Worm (Caenorhabditis elegans) whole organism, L1 larva: ENCODE measurements around the gene cpr-9.

Experiments used
- C04F5.9 ChIP-seq: sonication (generic microtip); optimal IDR thresholded peaks from 2 replicates; lab custom pipeline; 2016; ENCODE audit warnings: missing genetic modification characterization, missing compliant biosample characterization
- F16B12.6 ChIP-seq: fragments of 150-350 bp; optimal IDR thresholded peaks from 2 replicates; lab custom pipeline; 2014; ENCODE audit warnings: missing biosample characterization, missing genetic modification characterization
- aly-2 ChIP-seq: fragments of 150-350 bp; optimal IDR thresholded peaks from 2 replicates; lab custom pipeline; 2014; ENCODE audit warnings: missing biosample characterization, missing genetic modification characterization
- ama-1 ChIP-seq: fragments of 150-350 bp; optimal IDR thresholded peaks from 2 replicates; lab custom pipeline; 2014
- ceh-8 ChIP-seq: fragments of 200-800 bp; sonication (Bioruptor generic); optimal IDR thresholded peaks from 2 replicates; lab custom pipeline; 2018; ENCODE audit warnings: mild to moderate bottlenecking, missing genetic modification characterization, moderate library complexity, missing compliant biosample characterization
- ceh-82 ChIP-seq, 3 experiments: fragments of 150-350 bp in 1 of 3; sonication (generic microtip) in 2 of 3; optimal IDR thresholded peaks; 2 replicates each; lab custom pipeline; 2014 to 2017; ENCODE audit warnings: missing biosample characterization in 3 of 3, missing genetic modification characterization in 3 of 3
- efl-1 ChIP-seq, 4 experiments: fragments of 150-350 bp; optimal IDR thresholded peaks in 3 of 4; peaks in 1 of 4; 1 replicate in 1 of 4; 2 replicates in 3 of 4; lab custom pipeline; 2014; ENCODE audit warnings: missing biosample characterization in 2 of 4, missing genetic modification characterization in 2 of 4, missing genetic modification reagents in 2 of 4
- elt-2 ChIP-seq: sonication (generic microtip); optimal IDR thresholded peaks from 2 replicates; lab custom pipeline; 2016; ENCODE audit warnings: missing genetic modification characterization, mild to moderate bottlenecking, inconsistent platforms, missing compliant biosample characterization, missing genetic modification reagents
- fkh-10 ChIP-seq: sonication (generic microtip); optimal IDR thresholded peaks from 2 replicates; lab custom pipeline; 2017; ENCODE audit warnings: missing biosample characterization, missing genetic modification reagents, missing genetic modification characterization
- fkh-4 ChIP-seq: sonication (generic microtip); optimal IDR thresholded peaks from 2 replicates; lab custom pipeline; 2016; ENCODE audit warnings: missing compliant biosample characterization, missing genetic modification characterization, borderline replicate concordance
- fos-1 ChIP-seq: fragments of 150-350 bp; optimal IDR thresholded peaks from 2 replicates; lab custom pipeline; 2014; ENCODE audit warnings: missing biosample characterization, missing genetic modification characterization
- grh-1 ChIP-seq: fragments of 200-800 bp; sonication (Bioruptor generic); IDR thresholded peaks from 2 replicates; pipeline ENCODE4 v1.3.6; 2022; ENCODE audit warnings: missing genetic modification reagents, missing genetic modification characterization, missing compliant biosample characterization
- jun-1 ChIP-seq: fragments of 150-350 bp; optimal IDR thresholded peaks from 2 replicates; lab custom pipeline; 2014; ENCODE audit warnings: missing biosample characterization, missing genetic modification reagents, missing genetic modification characterization
- lin-15B ChIP-seq: fragments of 150-350 bp; sonication (generic microtip); optimal IDR thresholded peaks from 3 replicates; lab custom pipeline; 2014; ENCODE audit warnings: missing biosample characterization, missing genetic modification characterization
- lin-35 ChIP-seq, 2 experiments: fragments of 150-350 bp; optimal IDR thresholded peaks; 2 replicates each; lab custom pipeline; 2014; ENCODE audit warnings: missing biosample characterization in 2 of 2, missing genetic modification characterization in 2 of 2, missing genetic modification reagents in 2 of 2
- lin-39 ChIP-seq: fragments of 150-350 bp; optimal IDR thresholded peaks from 2 replicates; lab custom pipeline; 2014; ENCODE audit warnings: missing biosample characterization, missing genetic modification reagents, missing genetic modification characterization
- lir-3 ChIP-seq: sonication (generic microtip); optimal IDR thresholded peaks from 2 replicates; lab custom pipeline; 2016; ENCODE audit warnings: mild to moderate bottlenecking, missing genetic modification characterization, moderate library complexity, missing compliant biosample characterization; ENCODE audit not compliant: poor library complexity
- lsy-2 ChIP-seq, 2 experiments: fragments of 150-350 bp; optimal IDR thresholded peaks; 2 replicates each; lab custom pipeline; 2014; ENCODE audit warnings: missing biosample characterization in 2 of 2, missing genetic modification characterization in 2 of 2
- mab-9 ChIP-seq: fragments of 200-800 bp; sonication (Bioruptor generic); IDR thresholded peaks from 2 replicates; pipeline ENCODE4 v1.3.6; 2022; ENCODE audit warnings: missing genetic modification reagents, missing genetic modification characterization, missing compliant biosample characterization
- mdl-1 ChIP-seq, 2 experiments: fragments of 150-350 bp; optimal IDR thresholded peaks; 2 replicates each; lab custom pipeline; 2014 to 2017; ENCODE audit warnings: missing biosample characterization in 2 of 2, missing genetic modification characterization in 2 of 2, inconsistent platforms in 1 of 2
- mep-1 ChIP-seq: fragments of 150-350 bp; optimal IDR thresholded peaks from 2 replicates; lab custom pipeline; 2014; ENCODE audit warnings: missing biosample characterization, missing genetic modification characterization
- nhr-11 ChIP-seq: fragments of 150-350 bp; optimal IDR thresholded peaks from 2 replicates; lab custom pipeline; 2014; ENCODE audit warnings: missing biosample characterization, missing genetic modification characterization
- nhr-19 ChIP-seq: fragments of 200-800 bp; sonication (Bioruptor generic); conservative IDR thresholded peaks from 2 replicates; pipeline ENCODE4 v1.3.6; 2022; ENCODE audit warnings: missing genetic modification characterization, missing compliant biosample characterization
- nhr-20 ChIP-seq: sonication (generic microtip); optimal IDR thresholded peaks from 2 replicates; lab custom pipeline; 2016; ENCODE audit warnings: mild to moderate bottlenecking, missing genetic modification characterization, missing compliant biosample characterization
- nhr-47 ChIP-seq: sonication (generic microtip); optimal IDR thresholded peaks from 2 replicates; lab custom pipeline; 2016; ENCODE audit warnings: mild to moderate bottlenecking, missing genetic modification characterization, moderate library complexity, missing compliant biosample characterization
- nhr-71 ChIP-seq: sonication (generic microtip); optimal IDR thresholded peaks from 2 replicates; lab custom pipeline; 2016; ENCODE audit warnings: mild to moderate bottlenecking, missing genetic modification characterization, moderate library complexity, missing compliant biosample characterization
- nhr-76 ChIP-seq: sonication (generic microtip); optimal IDR thresholded peaks from 2 replicates; lab custom pipeline; 2017; ENCODE audit warnings: missing biosample characterization, missing genetic modification characterization
- nhr-85 ChIP-seq: sonication (generic microtip); peaks from one replicate; lab custom pipeline; 2016; ENCODE audit warnings: missing genetic modification characterization, inconsistent platforms, missing compliant biosample characterization
- pax-3 ChIP-seq: fragments of 200-800 bp; sonication (Bioruptor generic); optimal IDR thresholded peaks from 2 replicates; lab custom pipeline; 2018; ENCODE audit warnings: mild to moderate bottlenecking, missing genetic modification characterization, moderate library complexity, missing compliant biosample characterization
- pqm-1 ChIP-seq: sonication (generic microtip); optimal IDR thresholded peaks from 3 replicates; lab custom pipeline; 2017; ENCODE audit warnings: missing biosample characterization, missing genetic modification characterization
- snu-23 ChIP-seq: sonication (generic microtip); optimal IDR thresholded peaks from 2 replicates; lab custom pipeline; 2016; ENCODE audit warnings: missing genetic modification characterization, missing compliant biosample characterization
- sox-4 ChIP-seq: sonication (generic microtip); optimal IDR thresholded peaks from 2 replicates; lab custom pipeline; 2016; ENCODE audit warnings: missing genetic modification characterization, missing compliant biosample characterization
- sptf-1 ChIP-seq: fragments of 150-350 bp; optimal IDR thresholded peaks from 2 replicates; lab custom pipeline; 2014; ENCODE audit warnings: missing biosample characterization, missing genetic modification characterization
- swsn-7 ChIP-seq: sonication (generic microtip); optimal IDR thresholded peaks from 2 replicates; lab custom pipeline; 2016; ENCODE audit warnings: missing genetic modification characterization, missing compliant biosample characterization
- unc-62 ChIP-seq: fragments of 150-350 bp; optimal IDR thresholded peaks from 2 replicates; lab custom pipeline; 2014; ENCODE audit warnings: missing biosample characterization, missing genetic modification reagents, missing genetic modification characterization
- zag-1 ChIP-seq: fragments of 150-350 bp; optimal IDR thresholded peaks from 2 replicates; lab custom pipeline; 2014; ENCODE audit warnings: missing biosample characterization, missing genetic modification characterization
- zip-4 ChIP-seq: fragments of 200-800 bp; sonication (Bioruptor generic); optimal IDR thresholded peaks from 2 replicates; lab custom pipeline; 2018; ENCODE audit warnings: mild to moderate bottlenecking, missing genetic modification characterization, moderate library complexity, missing compliant biosample characterization

The cpr-9 gene

ce11 chrV:11960084-11960830 is 42.6 kb upstream of the cpr-9 start:
- TF ChIP-seq mdl-1 (tag; optimal IDR thresholded peaks at IDR 0.05; lab: Kevin White, UChicago): no peak
- TF ChIP-seq efl-1 (optimal IDR thresholded peaks at IDR 0.05; lab: Kevin White, UChicago): no peak
- TF ChIP-seq efl-1 (GFP tag; optimal IDR thresholded peaks at IDR 0.05 in 1 of 2; lab: Kevin White, UChicago): peak in 1 of 2 experiments; percentile 53

DNA sequence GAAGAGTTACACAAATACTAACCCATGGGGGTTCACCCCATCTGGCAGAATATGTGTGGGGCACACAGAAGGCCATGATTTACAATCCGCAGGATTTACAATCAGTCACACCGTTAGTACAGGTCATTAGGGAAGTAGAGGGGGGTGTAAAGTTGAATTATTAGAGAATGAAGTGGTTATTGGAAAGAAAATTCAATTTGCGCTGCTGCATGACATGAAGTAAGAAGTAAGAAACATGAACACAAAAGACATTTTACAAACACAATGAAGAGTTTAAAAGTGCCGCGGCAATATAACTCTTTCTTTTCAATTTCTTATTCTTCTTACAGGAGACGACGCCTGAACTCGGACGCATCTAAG is 42.0 kb upstream of the cpr-9 start:
- TF ChIP-seq F16B12.6 (tag; lab: Kevin White, UChicago) (no peak), ama-1 (lab: Kevin White, UChicago) (no peak), swsn-7 (tag; lab: Kevin White, UChicago) (no peak), nhr-11 (tag; lab: Kevin White, UChicago) (no peak), nhr-85 (no peak), zag-1 (tag; lab: Kevin White, UChicago) (no peak), fos-1 (tag; lab: Kevin White, UChicago) (no peak), mep-1 (tag; lab: Kevin White, UChicago) (no peak), efl-1 (optimal IDR thresholded peaks at IDR 0.05; lab: Kevin White, UChicago) (no peak), efl-1 (GFP tag; optimal IDR thresholded peaks at IDR 0.05 in 1 of 2; lab: Kevin White, UChicago) (peak in 1 of 2 experiments; percentile 20), nhr-76 (tag; lab: Kevin White, UChicago) (no peak), lin-39 (tag; lab: Kevin White, UChicago) (no peak), ceh-82 (tag; optimal IDR thresholded peaks at IDR 0.05; lab: Kevin White, UChicago) (no peak), fkh-10 (GFP tag; lab: Kevin White, UChicago) (peak; percentile 37)

- TF ChIP-seq sptf-1 (tag; lab: Kevin White, UChicago) (no peak), nhr-19 (no peak), jun-1 (tag; lab: Kevin White, UChicago) (no peak), aly-2 (no peak), lir-3 (no peak), fkh-4 (tag; lab: Kevin White, UChicago) (no peak), fos-1 (tag; lab: Kevin White, UChicago) (no peak), grh-1 (GFP tag; lab: Robert Waterston, UW) (no peak), C04F5.9 (tag; lab: Kevin White, UChicago) (no peak), lin-35 (GFP tag; optimal IDR thresholded peaks at IDR 0.05; lab: Kevin White, UChicago) (no peak), ceh-8 (GFP tag; lab: Kevin White, UChicago) (no peak), lin-15B (tag; lab: Kevin White, UChicago) (no peak), elt-2 (tag; lab: Kevin White, UChicago) (no peak), lsy-2 (tag; optimal IDR thresholded peaks at IDR 0.05; lab: Kevin White, UChicago) (no peak), nhr-20 (no peak), zip-4 (GFP tag; lab: Kevin White, UChicago) (no peak), unc-62 (GFP tag; lab: Kevin White, UChicago) (no peak), nhr-47 (tag; lab: Kevin White, UChicago) (no peak), snu-23 (GFP tag; lab: Kevin White, UChicago) (no peak)
Observed at ce11 chrV:11964723-11965122, 38.1 kb upstream of the cpr-9 start, which contains the start of gene F58H1.7. Gene F58H1.7, minus strand, starts transcription at chrV:11964823.

- TF ChIP-seq elt-2 (tag; lab: Kevin White, UChicago): peak; percentile 98
- TF ChIP-seq nhr-47 (tag; lab: Kevin White, UChicago): no peak
- no peak for TF ChIP-seq mab-9 (GFP tag; lab: Robert Waterston, UW)
- TF ChIP-seq pax-3 (tag; lab: Kevin White, UChicago): peak; percentile 32
- peak; percentile 42 for TF ChIP-seq nhr-20
- TF ChIP-seq efl-1 (optimal IDR thresholded peaks at IDR 0.05; lab: Kevin White, UChicago): no peak
- peak in 1 of 2 experiments; percentile 78 for TF ChIP-seq efl-1 (GFP tag; optimal IDR thresholded peaks at IDR 0.05 in 1 of 2; lab: Kevin White, UChicago)
- no peak for TF ChIP-seq sox-4 (tag; lab: Kevin White, UChicago)
- TF ChIP-seq nhr-71 (tag; lab: Kevin White, UChicago): peak; percentile 17
- peak; percentile 11 for TF ChIP-seq jun-1 (tag; lab: Kevin White, UChicago)
- TF ChIP-seq pqm-1: peak; percentile 85
- peak in 1 of 2 experiments; percentile 41 for TF ChIP-seq lin-35 (GFP tag; optimal IDR thresholded peaks at IDR 0.05; lab: Kevin White, UChicago)
Observed at ce11 chrV:11975233-11975632, 27.6 kb upstream of the cpr-9 start, which contains the start of gene cpr-1. Gene cpr-1, plus strand, starts transcription at chrV:11975551.
